Worm (Caenorhabditis elegans): ENCODE data around the gene K07D4.9.

The K07D4.9 gene

DNA sequence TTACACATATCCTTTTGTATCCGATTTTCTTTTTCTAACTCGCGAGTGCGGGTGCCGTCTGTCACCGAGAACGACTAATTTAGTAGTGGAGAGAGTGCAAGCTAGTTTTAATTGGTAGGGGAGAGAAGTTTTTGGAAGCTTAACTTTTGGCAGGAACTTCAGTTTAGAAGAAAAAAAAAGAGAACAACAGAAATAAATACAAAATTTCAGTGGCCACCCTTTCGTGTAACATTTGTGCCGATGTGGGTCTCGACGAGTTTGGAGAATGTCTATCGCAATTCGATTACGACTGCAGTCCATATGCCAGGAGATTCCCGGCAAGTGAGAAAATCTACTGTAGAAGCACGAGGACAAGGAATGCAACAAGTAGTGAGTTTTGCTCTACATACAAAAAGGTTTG lies 39.8 kb downstream of the K07D4.9 start:
- TF ChIP-seq hmbx-1 (tag; optimal IDR thresholded peaks at IDR 0.05) (no peak), ceh-36 (tag; optimal IDR thresholded peaks at IDR 0.05) (no peak), tbx-11 (GFP tag; IDR thresholded peaks at IDR 0.05) (no peak), hmg-4 (GFP tag; optimal IDR thresholded peaks at IDR 0.05) (no peak), ceh-13 (GFP tag; optimal IDR thresholded peaks at IDR 0.05) (no peak)

DNA sequence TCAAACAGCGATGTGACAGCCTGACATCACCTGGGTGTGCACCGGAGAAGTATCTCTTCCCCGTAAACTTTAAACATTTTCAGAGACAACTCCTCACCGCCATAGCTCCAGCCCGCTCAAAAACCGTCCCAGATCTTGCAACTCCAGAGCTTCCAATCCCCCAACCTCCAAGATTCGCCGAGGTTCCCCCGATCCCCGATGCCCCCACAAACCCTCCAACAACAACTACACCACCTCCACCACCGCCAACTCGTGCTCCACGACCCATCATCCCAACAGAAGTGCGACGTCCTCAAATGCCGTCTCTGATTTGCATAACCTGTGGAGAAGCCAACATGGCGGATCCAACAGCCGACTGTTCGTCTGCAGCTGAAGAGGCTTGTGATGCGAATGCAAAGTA lies 42.7 kb downstream of the K07D4.9 start:
- TF ChIP-seq hmg-4 (GFP tag; optimal IDR thresholded peaks at IDR 0.05) (no peak), hnd-1 (tag; optimal IDR thresholded peaks at IDR 0.05) (no peak), scrt-1 (GFP tag; IDR thresholded peaks at IDR 0.05) (no peak), tra-4 (tag; optimal IDR thresholded peaks at IDR 0.05) (no peak), ets-7 (tag; optimal IDR thresholded peaks at IDR 0.05) (no peak), tbx-11 (GFP tag; IDR thresholded peaks at IDR 0.05) (no peak), F13C5.2 (tag; optimal IDR thresholded peaks at IDR 0.05) (no peak), aly-1 (tag; optimal IDR thresholded peaks at IDR 0.05) (no peak), tbx-37 (GFP tag; conservative IDR thresholded peaks at IDR 0.05) (no peak), hmbx-1 (tag; optimal IDR thresholded peaks at IDR 0.05) (no peak), ama-1 (optimal IDR thresholded peaks at IDR 0.05) (no peak), ceh-13 (GFP tag; optimal IDR thresholded peaks at IDR 0.05) (no peak), sea-1 (GFP tag; conservative IDR thresholded peaks at IDR 0.05) (no peak), ceh-36 (tag; optimal IDR thresholded peaks at IDR 0.05) (no peak), B0310.2 (tag; optimal IDR thresholded peaks at IDR 0.05) (no peak), pes-1 (GFP tag; IDR thresholded peaks at IDR 0.05) (no peak), flt-1 (GFP tag; IDR thresholded peaks at IDR 0.05) (no peak)

DNA sequence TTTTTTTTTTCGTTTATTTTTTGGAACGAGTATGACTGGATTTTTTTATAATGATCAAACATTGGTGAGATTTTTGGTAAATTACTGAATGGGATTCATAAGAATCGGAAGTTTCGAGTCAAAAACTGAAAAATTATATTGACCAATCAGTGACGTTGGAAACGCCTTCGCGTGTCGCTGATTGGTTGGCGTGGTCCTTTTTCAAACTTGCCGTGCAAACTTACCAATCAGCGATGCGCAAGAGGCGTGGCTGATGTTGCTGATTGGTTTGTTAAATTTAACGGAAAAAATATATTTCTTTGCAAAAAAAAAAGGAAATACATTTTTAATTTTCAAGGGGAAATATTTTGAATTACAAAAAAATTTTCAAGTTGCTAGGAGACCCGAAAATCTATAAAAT lies 46.3 kb downstream of the K07D4.9 start:
- TF ChIP-seq ama-1 (optimal IDR thresholded peaks at IDR 0.05) (no peak), tra-4 (tag; optimal IDR thresholded peaks at IDR 0.05) (no peak), ets-7 (tag; optimal IDR thresholded peaks at IDR 0.05) (no peak), tbx-37 (GFP tag; conservative IDR thresholded peaks at IDR 0.05) (no peak), sea-1 (GFP tag; conservative IDR thresholded peaks at IDR 0.05) (no peak), hmbx-1 (tag; optimal IDR thresholded peaks at IDR 0.05) (no peak), pes-1 (GFP tag; IDR thresholded peaks at IDR 0.05) (no peak), hnd-1 (tag; optimal IDR thresholded peaks at IDR 0.05) (no peak), aly-1 (tag; optimal IDR thresholded peaks at IDR 0.05) (no peak), flt-1 (GFP tag; IDR thresholded peaks at IDR 0.05) (no peak), ceh-13 (GFP tag; optimal IDR thresholded peaks at IDR 0.05) (no peak), hmg-4 (GFP tag; optimal IDR thresholded peaks at IDR 0.05) (no peak), tbx-11 (GFP tag; IDR thresholded peaks at IDR 0.05) (no peak), scrt-1 (GFP tag; IDR thresholded peaks at IDR 0.05) (no peak), ceh-36 (tag; optimal IDR thresholded peaks at IDR 0.05) (no peak), F13C5.2 (tag; optimal IDR thresholded peaks at IDR 0.05) (no peak), B0310.2 (tag; optimal IDR thresholded peaks at IDR 0.05) (no peak)
